Worm (Caenorhabditis elegans) whole organism, late embryonic: ENCODE measurements around the gene C18D4.3.

Source experiments
- C08G9.2 ChIP-seq: sonication (generic microtip); optimal IDR thresholded peaks from 2 replicates; lab custom pipeline; 2016; ENCODE audit warnings: mild to moderate bottlenecking, missing genetic modification characterization, moderate library complexity, missing compliant biosample characterization
- C38D4.7 ChIP-seq: fragments of 200-800 bp; sonication (Bioruptor generic); optimal IDR thresholded peaks from 2 replicates; lab custom pipeline; 2018; ENCODE audit warnings: mild to moderate bottlenecking, missing genetic modification characterization, moderate library complexity, missing compliant biosample characterization
- F13H6.1 ChIP-seq: sonication (generic microtip); optimal IDR thresholded peaks from 2 replicates; lab custom pipeline; 2016; ENCODE audit warnings: missing genetic modification characterization, missing compliant biosample characterization
- K02D7.2 ChIP-seq: sonication (generic microtip); optimal IDR thresholded peaks from 2 replicates; lab custom pipeline; 2017; ENCODE audit warnings: mild to moderate bottlenecking, missing genetic modification characterization, missing compliant biosample characterization
- K09A11.1 ChIP-seq: sonication (generic microtip); optimal IDR thresholded peaks from 2 replicates; lab custom pipeline; 2017; ENCODE audit warnings: antibody characterized with exemption, mild to moderate bottlenecking, missing genetic modification characterization, missing compliant biosample characterization; ENCODE audit not compliant: insufficient read depth
- T23F11.4 ChIP-seq: fragments of 200-800 bp; sonication (Bioruptor generic); optimal IDR thresholded peaks from 2 replicates; lab custom pipeline; 2018; ENCODE audit warnings: mild to moderate bottlenecking, missing genetic modification characterization, missing compliant biosample characterization
- ahr-1 ChIP-seq: sonication (generic microtip); optimal IDR thresholded peaks from 2 replicates; lab custom pipeline; 2016; ENCODE audit warnings: missing genetic modification characterization, missing compliant biosample characterization
- ceh-24 ChIP-seq: sonication (generic microtip); optimal IDR thresholded peaks from 2 replicates; lab custom pipeline; 2016; ENCODE audit warnings: mild to moderate bottlenecking, missing genetic modification characterization, missing compliant biosample characterization
- ceh-48 ChIP-seq: sonication (generic microtip); optimal IDR thresholded peaks from 2 replicates; lab custom pipeline; 2016; ENCODE audit warnings: missing genetic modification characterization, inconsistent platforms, missing compliant biosample characterization
- dmd-4 ChIP-seq: sonication (generic microtip); optimal IDR thresholded peaks from 2 replicates; lab custom pipeline; 2016; ENCODE audit warnings: borderline replicate concordance, missing genetic modification characterization, missing compliant biosample characterization
- eyg-1 ChIP-seq: sonication (generic microtip); optimal IDR thresholded peaks from 2 replicates; lab custom pipeline; 2016; ENCODE audit warnings: missing genotype, missing genetic modification characterization, missing compliant biosample characterization
- fkh-10 ChIP-seq: fragments of 150-350 bp; optimal IDR thresholded peaks from 2 replicates; lab custom pipeline; 2014; ENCODE audit warnings: missing biosample characterization, missing genetic modification reagents, missing genetic modification characterization
- hlh-15 ChIP-seq: sonication (generic microtip); optimal IDR thresholded peaks from 2 replicates; lab custom pipeline; 2016; ENCODE audit warnings: missing genetic modification characterization, missing compliant biosample characterization
- lim-6 ChIP-seq: sonication (generic microtip); optimal IDR thresholded peaks from 2 replicates; lab custom pipeline; 2016; ENCODE audit warnings: missing genetic modification characterization, missing compliant biosample characterization
- lin-11 ChIP-seq: fragments of 200-800 bp; sonication (Bioruptor generic); optimal IDR thresholded peaks from 2 replicates; lab custom pipeline; 2018; ENCODE audit warnings: mild to moderate bottlenecking, missing genetic modification characterization, missing compliant biosample characterization
- madf-2 ChIP-seq: sonication (generic microtip); optimal IDR thresholded peaks from 2 replicates; lab custom pipeline; 2017; ENCODE audit warnings: missing genetic modification characterization, missing compliant biosample characterization
- mec-3 ChIP-seq: sonication (generic microtip); optimal IDR thresholded peaks from 2 replicates; lab custom pipeline; 2016; ENCODE audit warnings: borderline replicate concordance, missing genetic modification characterization, missing compliant biosample characterization
- nfya-1 ChIP-seq: sonication (generic microtip); optimal IDR thresholded peaks from 2 replicates; lab custom pipeline; 2017; ENCODE audit warnings: missing genetic modification characterization, mild to moderate bottlenecking, missing compliant biosample characterization, antibody characterized with exemption, moderate library complexity
- nhr-11 ChIP-seq: fragments of 150-350 bp; optimal IDR thresholded peaks from 2 replicates; lab custom pipeline; 2014; ENCODE audit warnings: missing biosample characterization, missing genetic modification characterization
- nhr-232 ChIP-seq: sonication (generic microtip); optimal IDR thresholded peaks from 2 replicates; lab custom pipeline; 2016; ENCODE audit warnings: missing genetic modification characterization, missing compliant biosample characterization
- npax-4 ChIP-seq: sonication (generic microtip); optimal IDR thresholded peaks from 2 replicates; lab custom pipeline; 2016; ENCODE audit warnings: missing genetic modification characterization, missing compliant biosample characterization
- odd-2 ChIP-seq: sonication (generic microtip); optimal IDR thresholded peaks from 2 replicates; lab custom pipeline; 2017; ENCODE audit warnings: antibody characterized with exemption, mild to moderate bottlenecking, missing genetic modification characterization, missing compliant biosample characterization
- pha-2 ChIP-seq: sonication (generic microtip); optimal IDR thresholded peaks from 2 replicates; lab custom pipeline; 2017; ENCODE audit warnings: mild to moderate bottlenecking, missing genetic modification characterization, missing compliant biosample characterization
- pha-4 ChIP-seq: fragments of 150-350 bp; optimal IDR thresholded peaks from 2 replicates; lab custom pipeline; 2018; ENCODE audit warnings: missing biosample characterization, missing genetic modification reagents, missing genetic modification characterization
- pqm-1 ChIP-seq: sonication (generic microtip); optimal IDR thresholded peaks from 2 replicates; lab custom pipeline; 2016; ENCODE audit warnings: missing genetic modification characterization, missing compliant biosample characterization
- sdc-2 ChIP-seq: sonication (generic microtip); optimal IDR thresholded peaks from 2 replicates; lab custom pipeline; 2016; ENCODE audit warnings: missing genotype, missing genetic modification characterization, missing compliant biosample characterization
- sox-4 ChIP-seq: sonication (generic microtip); optimal IDR thresholded peaks from 2 replicates; lab custom pipeline; 2017; ENCODE audit warnings: mild to moderate bottlenecking, missing genetic modification characterization, inconsistent platforms, missing compliant biosample characterization
- syd-9 ChIP-seq: sonication (generic microtip); optimal IDR thresholded peaks from 2 replicates; lab custom pipeline; 2016; ENCODE audit warnings: mild to moderate bottlenecking, missing genetic modification characterization, moderate library complexity, missing compliant biosample characterization
- tbx-2 ChIP-seq: sonication (generic microtip); optimal IDR thresholded peaks from 2 replicates; lab custom pipeline; 2016; ENCODE audit warnings: missing genetic modification characterization, missing compliant biosample characterization
- tbx-7 ChIP-seq: sonication (generic microtip); optimal IDR thresholded peaks from 2 replicates; lab custom pipeline; 2016; ENCODE audit warnings: missing genotype, missing genetic modification characterization, missing compliant biosample characterization
- unc-55 ChIP-seq: sonication (generic microtip); optimal IDR thresholded peaks from 2 replicates; lab custom pipeline; 2017; ENCODE audit warnings: missing biosample characterization, missing genetic modification reagents, missing genetic modification characterization
- ztf-16 ChIP-seq: sonication (generic microtip); optimal IDR thresholded peaks from 2 replicates; lab custom pipeline; 2017; ENCODE audit warnings: missing genetic modification characterization, missing compliant biosample characterization

Gene C18D4.3

DNA sequence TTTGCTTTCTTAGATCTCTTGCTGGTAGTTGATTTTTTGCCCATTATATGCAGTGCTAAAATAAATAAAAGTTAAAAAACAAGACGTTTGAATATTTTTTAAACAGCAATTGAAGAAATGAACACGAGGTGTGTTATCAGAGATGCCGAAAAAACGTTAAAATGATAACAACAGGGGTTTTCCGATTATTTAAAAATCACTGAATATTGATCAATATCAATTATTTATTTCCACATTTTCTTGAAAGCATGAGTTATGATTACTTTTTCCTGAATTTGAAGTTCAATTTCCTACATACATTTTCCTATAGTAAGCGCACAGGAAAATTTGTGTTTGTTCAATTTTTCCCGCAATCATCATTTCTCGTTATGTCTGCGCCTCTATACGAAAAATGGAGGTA, 14.3 kb upstream of the C18D4.3 start:
- TF ChIP-seq nfya-1 (tag; lab: Kevin White, UChicago): no peak
- no peak for TF ChIP-seq nhr-232 (tag; lab: Kevin White, UChicago)
- no peak for TF ChIP-seq pha-2 (tag; lab: Kevin White, UChicago)
- no peak for TF ChIP-seq tbx-7 (tag; lab: Kevin White, UChicago)
- TF ChIP-seq ahr-1 (tag; lab: Kevin White, UChicago): no peak
- no peak for TF ChIP-seq npax-4 (tag; lab: Kevin White, UChicago)
- TF ChIP-seq C08G9.2: no peak
- TF ChIP-seq F13H6.1: no peak
- TF ChIP-seq fkh-10 (GFP tag; lab: Kevin White, UChicago): no peak
- no peak for TF ChIP-seq ceh-24 (tag; lab: Kevin White, UChicago)
- TF ChIP-seq K09A11.1 (tag; lab: Kevin White, UChicago): no peak
- TF ChIP-seq dmd-4 (tag; lab: Kevin White, UChicago): no peak
- no peak for TF ChIP-seq T23F11.4

- TF ChIP-seq K09A11.1 (tag; lab: Kevin White, UChicago) (no peak), K02D7.2 (tag; lab: Kevin White, UChicago) (no peak), syd-9 (tag; lab: Kevin White, UChicago) (no peak), tbx-7 (tag; lab: Kevin White, UChicago) (no peak), ztf-16 (no peak), unc-55 (GFP tag; lab: Kevin White, UChicago) (no peak), odd-2 (no peak), npax-4 (tag; lab: Kevin White, UChicago) (no peak), madf-2 (tag; lab: Kevin White, UChicago) (no peak), pha-4 (tag; lab: Kevin White, UChicago) (no peak), T23F11.4 (no peak), hlh-15 (tag; lab: Kevin White, UChicago) (no peak), sox-4 (tag; lab: Kevin White, UChicago) (no peak), nhr-11 (tag; lab: Kevin White, UChicago) (no peak), sdc-2 (tag; lab: Kevin White, UChicago) (no peak)
Observed at ce11 chrV:17542304-17542703, 9.7 kb upstream of the C18D4.3 start.

ce11 chrV:17540295-17540694, 7.7 kb upstream of the C18D4.3 start, which contains the start of gene srz-25:
Gene srz-25, plus strand, starts transcription at chrV:17540595.
- no peak for TF ChIP-seq sdc-2 (tag; lab: Kevin White, UChicago)
- no peak for TF ChIP-seq lim-6 (tag; lab: Kevin White, UChicago)
- no peak for TF ChIP-seq mec-3
- no peak for TF ChIP-seq lin-11 (tag; lab: Kevin White, UChicago)
- TF ChIP-seq C38D4.7 (GFP tag; lab: Kevin White, UChicago): no peak
- TF ChIP-seq unc-55 (GFP tag; lab: Kevin White, UChicago): no peak

DNA sequence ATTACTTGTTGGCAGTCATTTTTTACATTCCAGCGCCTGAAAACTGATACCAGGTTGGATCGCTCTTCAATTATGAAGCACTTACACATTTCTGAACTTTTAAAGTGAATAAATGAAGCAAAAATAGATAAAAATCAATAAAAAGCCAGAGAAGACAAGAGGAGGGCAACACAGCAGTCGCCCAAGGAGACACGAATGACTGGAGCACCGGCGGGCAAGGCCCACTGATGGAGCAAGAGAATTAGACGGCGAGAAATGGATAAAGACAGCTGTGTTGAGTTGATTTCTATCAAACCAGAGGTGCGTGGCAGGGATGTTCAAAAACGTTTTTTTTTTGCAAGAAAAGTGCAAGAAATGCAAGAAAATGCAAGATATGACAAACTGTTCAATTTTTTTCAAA, 6.7 kb upstream of the C18D4.3 start:
- TF ChIP-seq pqm-1 (tag; lab: Kevin White, UChicago) (no peak), ceh-48 (tag; lab: Kevin White, UChicago) (peak; percentile 37), eyg-1 (tag; lab: Kevin White, UChicago) (no peak)

- TF ChIP-seq K09A11.1 (tag; lab: Kevin White, UChicago): no peak
- no peak for TF ChIP-seq ceh-24 (tag; lab: Kevin White, UChicago)
- TF ChIP-seq tbx-2: no peak
- TF ChIP-seq, all 69 proteins: peak for 0
Observed at ce11 chrV:17538279-17538896, 5.8 kb upstream of the C18D4.3 start, which contains the start of gene C18D4.6. Gene C18D4.6, minus strand, starts transcription at chrV:17538375.
